Fruit fly (Drosophila melanogaster) whole organism, embryonic: ENCODE results near the gene Nlg4.

Source experiments
- Aef1 ChIP-seq: fragments of 200-800 bp; sonication (Bioruptor generic); IDR thresholded peaks from 3 replicates; pipeline ENCODE4 v1.3.6; 2022; ENCODE audit warnings: missing biosample characterization, missing genetic modification characterization
- CG10654 ChIP-seq: fragments of 200-800 bp; sonication (Bioruptor generic); optimal IDR thresholded peaks from 2 replicates; lab custom pipeline; 2016; ENCODE audit warnings: missing biosample characterization, missing genetic modification characterization
- CG10959 ChIP-seq: fragments of 200-800 bp; sonication (Bioruptor generic); IDR thresholded peaks from 2 replicates; pipeline ENCODE4 v1.3.6; 2022; ENCODE audit warnings: missing biosample characterization, missing genetic modification characterization
- CG12104 ChIP-seq: fragments of 200-800 bp; sonication (Bioruptor generic); optimal IDR thresholded peaks from 3 replicates; lab custom pipeline; 2016; ENCODE audit warnings: missing biosample characterization, missing genetic modification characterization
- CG12236 ChIP-seq: fragments of 200-800 bp; sonication (Bioruptor generic); optimal IDR thresholded peaks from 2 replicates; lab custom pipeline; 2016; ENCODE audit warnings: missing biosample characterization, missing genetic modification characterization
- CG1233 ChIP-seq: fragments of 200-800 bp; sonication (Bioruptor generic); optimal IDR thresholded peaks from 4 replicates; lab custom pipeline; 2018; ENCODE audit warnings: missing biosample characterization, mild to moderate bottlenecking, missing genetic modification characterization
- CG15269 ChIP-seq: fragments of 200-800 bp; sonication (Bioruptor generic); optimal IDR thresholded peaks from 2 replicates; lab custom pipeline; 2018; ENCODE audit warnings: missing biosample characterization, mild to moderate bottlenecking, missing genetic modification characterization, moderate library complexity
- CG15514 ChIP-seq: fragments of 200-800 bp; sonication (Bioruptor generic); optimal IDR thresholded peaks from 3 replicates; lab custom pipeline; 2017; ENCODE audit warnings: missing biosample characterization, missing genetic modification characterization, mild to moderate bottlenecking, moderate library complexity, missing genetic modification reagents
- CG17361 ChIP-seq: fragments of 200-800 bp; sonication (Bioruptor generic); IDR thresholded peaks from 3 replicates; pipeline ENCODE4 v1.3.6; 2022; ENCODE audit warnings: missing biosample characterization, missing genetic modification characterization
- CG17912 ChIP-seq: fragments of 200-800 bp; sonication (Bioruptor generic); optimal IDR thresholded peaks from 2 replicates; lab custom pipeline; 2018; ENCODE audit warnings: missing biosample characterization, mild to moderate bottlenecking, missing genetic modification characterization
- CG1832 ChIP-seq: fragments of 200-800 bp; sonication (Bioruptor generic); optimal IDR thresholded peaks from 2 replicates; lab custom pipeline; 2017; ENCODE audit warnings: missing biosample characterization, mild to moderate bottlenecking, missing genetic modification characterization, inconsistent platforms
- CG2120 ChIP-seq: fragments of 200-800 bp; sonication (Bioruptor generic); optimal IDR thresholded peaks from 3 replicates; lab custom pipeline; 2016; ENCODE audit warnings: missing biosample characterization, missing genetic modification characterization
- CG3163 ChIP-seq: fragments of 200-800 bp; sonication (Bioruptor generic); optimal IDR thresholded peaks from 3 replicates; lab custom pipeline; 2016; ENCODE audit warnings: missing biosample characterization, missing genetic modification characterization
- CG34376 ChIP-seq: fragments of 200-800 bp; sonication (Bioruptor generic); optimal IDR thresholded peaks from 2 replicates; lab custom pipeline; 2018; ENCODE audit warnings: missing biosample characterization, mild to moderate bottlenecking, missing genetic modification characterization
- CG43689 ChIP-seq: fragments of 200-800 bp; sonication (Bioruptor generic); IDR thresholded peaks from 2 replicates; pipeline ENCODE4 v1.3.6; 2022; ENCODE audit warnings: missing biosample characterization, missing genetic modification characterization
- CG6683 ChIP-seq: fragments of 200-800 bp; sonication (Bioruptor generic); optimal IDR thresholded peaks from 2 replicates; lab custom pipeline; 2017; ENCODE audit warnings: missing biosample characterization, mild to moderate bottlenecking, missing genetic modification characterization, missing genetic modification reagents
- CG6689 ChIP-seq: fragments of 200-800 bp; sonication (Bioruptor generic); IDR thresholded peaks from 2 replicates; pipeline ENCODE4 v1.3.6; 2022; ENCODE audit warnings: missing biosample characterization, missing genetic modification characterization
- CG7839 ChIP-seq: fragments of 200-800 bp; sonication (Bioruptor generic); optimal IDR thresholded peaks from 3 replicates; lab custom pipeline; 2018; ENCODE audit warnings: missing biosample characterization, mild to moderate bottlenecking, missing genetic modification characterization, moderate library complexity
- CHES-1-like ChIP-seq: fragments of 200-800 bp; sonication (Bioruptor generic); optimal IDR thresholded peaks from 2 replicates; lab custom pipeline; 2016; ENCODE audit warnings: missing biosample characterization, missing genetic modification characterization
- CrebB ChIP-seq: fragments of 200-800 bp; sonication (Bioruptor generic); optimal IDR thresholded peaks from 3 replicates; lab custom pipeline; 2018; ENCODE audit warnings: missing biosample characterization, mild to moderate bottlenecking, missing genetic modification characterization
- ERR ChIP-seq: fragments of 200-800 bp; sonication (Bioruptor generic); optimal IDR thresholded peaks from 2 replicates; lab custom pipeline; 2016; ENCODE audit warnings: missing biosample characterization, missing genetic modification characterization
- Fer2 ChIP-seq: fragments of 200-800 bp; sonication (Bioruptor generic); optimal IDR thresholded peaks from 2 replicates; lab custom pipeline; 2018; ENCODE audit warnings: missing biosample characterization, mild to moderate bottlenecking, missing genetic modification characterization, moderate library complexity
- Gug ChIP-seq: fragments of 200-800 bp; sonication (Bioruptor generic); IDR thresholded peaks from 4 replicates; pipeline ENCODE4 v1.3.6; 2022; ENCODE audit warnings: missing biosample characterization, missing genetic modification characterization
- Hmr ChIP-seq: fragments of 200-800 bp; sonication (Bioruptor generic); optimal IDR thresholded peaks from 3 replicates; lab custom pipeline; 2017; ENCODE audit warnings: mild to moderate bottlenecking, missing biosample characterization, missing genetic modification reagents, missing genetic modification characterization
- Lhr ChIP-seq: fragments of 200-800 bp; sonication (Bioruptor generic); optimal IDR thresholded peaks from 3 replicates; lab custom pipeline; 2017; ENCODE audit warnings: mild to moderate bottlenecking, missing biosample characterization, missing genetic modification reagents, missing genetic modification characterization
- Neu2 ChIP-seq: fragments of 200-800 bp; sonication (Bioruptor generic); optimal IDR thresholded peaks from 3 replicates; lab custom pipeline; 2016; ENCODE audit warnings: missing biosample characterization, missing genetic modification characterization, borderline replicate concordance
- Opbp ChIP-seq: fragments of 200-800 bp; sonication (Bioruptor generic); IDR thresholded peaks from 3 replicates; pipeline ENCODE4 v1.3.6; 2022; ENCODE audit warnings: missing biosample characterization, missing genetic modification characterization; ENCODE audit not compliant: partially characterized antibody
- Spps ChIP-seq: fragments of 200-800 bp; sonication (Bioruptor generic); optimal IDR thresholded peaks from 2 replicates; lab custom pipeline; 2018; ENCODE audit warnings: missing biosample characterization, mild to moderate bottlenecking, missing genetic modification characterization
- Sry-β ChIP-seq: fragments of 200-800 bp; sonication (Bioruptor generic); optimal IDR thresholded peaks from 2 replicates; lab custom pipeline; 2018; ENCODE audit warnings: missing biosample characterization, mild to moderate bottlenecking, missing genetic modification characterization, moderate library complexity
- Ssrp ChIP-seq: fragments of 200-800 bp; sonication (Bioruptor generic); optimal IDR thresholded peaks from 2 replicates; lab custom pipeline; 2018; ENCODE audit warnings: missing biosample characterization, mild to moderate bottlenecking, missing genetic modification characterization, moderate library complexity
- Xrp1 ChIP-seq: fragments of 200-800 bp; sonication (Bioruptor generic); IDR thresholded peaks from 2 replicates; pipeline ENCODE4 v1.3.6; 2022; ENCODE audit warnings: missing biosample characterization, missing genetic modification characterization
- YL-1 ChIP-seq: fragments of 200-800 bp; sonication (Bioruptor generic); optimal IDR thresholded peaks from 3 replicates; lab custom pipeline; 2017; ENCODE audit warnings: missing biosample characterization, mild to moderate bottlenecking, missing genetic modification characterization
- al ChIP-seq: fragments of 200-800 bp; sonication (Bioruptor generic); IDR thresholded peaks from 2 replicates; pipeline ENCODE4 v1.3.6; 2022; ENCODE audit warnings: missing biosample characterization, missing genetic modification characterization
- bab2 ChIP-seq: fragments of 200-800 bp; sonication (Bioruptor generic); optimal IDR thresholded peaks from 2 replicates; lab custom pipeline; 2016; ENCODE audit warnings: missing biosample characterization, missing genetic modification characterization
- bsh ChIP-seq, 2 experiments: fragments of 200-800 bp; sonication (Bioruptor generic); optimal IDR thresholded peaks; 2 replicates each; lab custom pipeline; 2017 to 2018; ENCODE audit warnings: mild to moderate bottlenecking in 2 of 2, missing biosample characterization in 2 of 2, missing genetic modification characterization in 2 of 2, moderate library complexity in 1 of 2
- chif ChIP-seq, 2 experiments: fragments of 200-800 bp; sonication (Bioruptor generic); optimal IDR thresholded peaks; 3 replicates each; lab custom pipeline; 2016; ENCODE audit warnings: missing biosample characterization in 2 of 2, missing genetic modification characterization in 2 of 2
- chn ChIP-seq: fragments of 200-800 bp; sonication (Bioruptor generic); optimal IDR thresholded peaks from 2 replicates; lab custom pipeline; 2016; ENCODE audit warnings: missing biosample characterization, missing genetic modification characterization
- disco-r ChIP-seq: fragments of 200-800 bp; sonication (Bioruptor generic); optimal IDR thresholded peaks from 2 replicates; lab custom pipeline; 2016; ENCODE audit warnings: missing biosample characterization, missing genetic modification characterization
- fd3F ChIP-seq: fragments of 200-800 bp; sonication (Bioruptor generic); optimal IDR thresholded peaks from 2 replicates; lab custom pipeline; 2018; ENCODE audit warnings: missing biosample characterization, mild to moderate bottlenecking, missing genetic modification characterization, moderate library complexity
- fu2 ChIP-seq: fragments of 200-800 bp; sonication (Bioruptor generic); optimal IDR thresholded peaks from 2 replicates; lab custom pipeline; 2016; ENCODE audit warnings: missing biosample characterization, missing genetic modification characterization
- gce ChIP-seq: fragments of 200-800 bp; sonication (Bioruptor generic); IDR thresholded peaks from 3 replicates; pipeline ENCODE4 v1.3.6; 2022; ENCODE audit warnings: missing biosample characterization, missing genetic modification characterization
- gcm ChIP-seq: fragments of 200-800 bp; sonication (Bioruptor generic); optimal IDR thresholded peaks from 2 replicates; lab custom pipeline; 2019; ENCODE audit warnings: missing biosample characterization, mild to moderate bottlenecking, missing genetic modification characterization, moderate library complexity
- gcm2 ChIP-seq: fragments of 200-800 bp; sonication (Bioruptor generic); optimal IDR thresholded peaks from 2 replicates; lab custom pipeline; 2016; ENCODE audit warnings: missing biosample characterization, missing genetic modification characterization
- gt ChIP-seq: fragments of 200-800 bp; sonication (Bioruptor generic); IDR thresholded peaks from 2 replicates; pipeline ENCODE4 v1.3.6; 2022; ENCODE audit warnings: missing biosample characterization, missing genetic modification characterization
- her ChIP-seq: fragments of 200-800 bp; sonication (Bioruptor generic); optimal IDR thresholded peaks from 2 replicates; lab custom pipeline; 2016; ENCODE audit warnings: missing biosample characterization, missing genetic modification characterization
- pfk ChIP-seq: fragments of 200-800 bp; sonication (Bioruptor generic); optimal IDR thresholded peaks from 2 replicates; lab custom pipeline; 2018; ENCODE audit warnings: missing biosample characterization, mild to moderate bottlenecking, missing genetic modification characterization, moderate library complexity
- seq ChIP-seq: fragments of 200-800 bp; sonication (Bioruptor generic); IDR thresholded peaks from 2 replicates; pipeline ENCODE4 v1.3.6; 2022; ENCODE audit warnings: missing biosample characterization, missing genetic modification characterization
- slp2 ChIP-seq: fragments of 200-800 bp; sonication (Bioruptor generic); optimal IDR thresholded peaks from 2 replicates; lab custom pipeline; 2016; ENCODE audit warnings: missing biosample characterization, missing genetic modification characterization
- sug ChIP-seq: fragments of 200-800 bp; optimal IDR thresholded peaks from 2 replicates; lab custom pipeline; 2019; ENCODE audit warnings: missing biosample characterization, mild to moderate bottlenecking, missing genetic modification characterization, moderate library complexity
- tio ChIP-seq: fragments of 200-800 bp; sonication (Bioruptor generic); optimal IDR thresholded peaks from 2 replicates; lab custom pipeline; 2017; ENCODE audit warnings: missing biosample characterization, missing genetic modification characterization, inconsistent platforms

Gene Nlg4

DNA sequence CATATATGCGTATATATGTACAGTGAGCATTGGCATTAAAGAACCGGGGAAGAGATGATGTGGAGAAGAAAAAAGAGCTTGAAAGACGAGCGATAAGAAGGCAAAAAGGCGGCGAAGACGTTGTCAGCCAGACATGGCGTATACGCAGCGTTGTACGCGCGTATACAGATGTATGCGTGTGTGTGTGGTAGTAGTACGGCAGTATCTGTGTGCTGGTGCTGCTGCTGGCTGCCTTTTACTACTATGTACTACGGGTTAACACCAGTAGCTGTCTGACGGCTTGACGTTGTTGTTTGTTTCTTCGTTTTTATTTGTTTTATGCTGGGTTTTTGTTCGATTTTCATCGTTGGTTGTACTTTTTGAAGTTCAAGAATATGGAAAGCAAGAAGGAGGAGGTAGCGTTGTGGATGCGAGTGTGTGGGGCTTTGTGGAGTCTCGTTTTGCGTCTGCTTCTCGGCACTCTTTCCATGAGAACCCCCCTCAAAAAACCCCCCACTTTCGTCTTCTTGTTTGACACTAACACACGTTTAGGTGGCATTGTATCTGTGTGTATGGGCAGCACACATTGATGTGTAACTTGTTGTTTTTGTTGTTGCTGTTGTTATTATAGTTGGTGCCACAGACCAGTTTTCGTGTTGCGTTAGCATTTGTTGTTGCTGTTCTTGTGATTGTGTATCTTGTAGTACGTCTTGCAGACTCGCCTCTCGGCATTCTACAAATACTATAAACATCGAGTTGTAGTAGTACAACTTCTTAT lies 52.7 kb downstream of the Nlg4 start (continued):
- peak; percentile 27 for TF ChIP-seq CG15514 (GFP tag; lab: Kevin White, UChicago)
- no peak for TF ChIP-seq gt (GFP tag; lab: Robert Waterston, UW)
- TF ChIP-seq CG1832 (GFP tag; lab: Kevin White, UChicago), result no peak
- TF ChIP-seq YL-1 (GFP tag; lab: Kevin White, UChicago), result no peak
- TF ChIP-seq CG17361 (GFP tag; lab: Robert Waterston, UW), result no peak
- no peak for TF ChIP-seq CG6689 (GFP tag; lab: Robert Waterston, UW)
- TF ChIP-seq Fer2 (tag; lab: Kevin White, UChicago), result no peak
- no peak for TF ChIP-seq gce (GFP tag; lab: Robert Waterston, UW)
- TF ChIP-seq slp2, result no peak
- TF ChIP-seq CG34376, result peak; percentile 10
- TF ChIP-seq tio (GFP tag; lab: Kevin White, UChicago), result no peak
- peak in 1 of 2 experiments; percentile 54 for TF ChIP-seq bsh (GFP tag; optimal IDR thresholded peaks at IDR 0.05; lab: Kevin White, UChicago)
- peak; percentile 12 for TF ChIP-seq sug (tag; lab: Kevin White, UChicago)
- no peak for TF ChIP-seq pfk
- TF ChIP-seq Xrp1, result no peak
- TF ChIP-seq Spps (tag; lab: Kevin White, UChicago), result no peak
- no peak for TF ChIP-seq CG2120
- peak; percentile 20 for TF ChIP-seq CG15269 (tag; lab: Kevin White, UChicago)
- TF ChIP-seq Opbp (GFP tag; lab: Robert Waterston, UW), result no peak
- TF ChIP-seq Neu2, result no peak
- TF ChIP-seq CrebB (tag; lab: Kevin White, UChicago), result no peak
- peak; percentile 24 for TF ChIP-seq Hmr (GFP tag; lab: Kevin White, UChicago)
- no peak for TF ChIP-seq Gug (GFP tag; lab: Robert Waterston, UW)
- TF ChIP-seq fu2, result no peak
- TF ChIP-seq chif (GFP tag; optimal IDR thresholded peaks at IDR 0.05; lab: Kevin White, UChicago), result no peak
- TF ChIP-seq her (GFP tag; lab: Kevin White, UChicago), result peak; percentile 26
- no peak for TF ChIP-seq CG7839 (tag; lab: Kevin White, UChicago)
- no peak for TF ChIP-seq gcm2 (GFP tag; lab: Kevin White, UChicago)
- TF ChIP-seq CG10654 (GFP tag; lab: Kevin White, UChicago), result no peak
- no peak for TF ChIP-seq CG43689 (GFP tag; lab: Robert Waterston, UW)
- no peak for TF ChIP-seq Sry-β (GFP tag; lab: Kevin White, UChicago)
- TF ChIP-seq chn (GFP tag; lab: Kevin White, UChicago), result no peak
- no peak for TF ChIP-seq Ssrp
- no peak for TF ChIP-seq Lhr (GFP tag; lab: Kevin White, UChicago)
- no peak for TF ChIP-seq CG12104
- TF ChIP-seq CG10959, result no peak
- no peak for TF ChIP-seq fd3F (GFP tag; lab: Kevin White, UChicago)
- peak; percentile 22 for TF ChIP-seq gcm (GFP tag; lab: Kevin White, UChicago)
- no peak for TF ChIP-seq bab2 (GFP tag; lab: Kevin White, UChicago)
- no peak for TF ChIP-seq ERR
- TF ChIP-seq al (GFP tag; lab: Robert Waterston, UW), result 0 out of 2 replicates have a peak, but pooled peaks have one; percentile 8
- no peak for TF ChIP-seq disco-r (GFP tag; lab: Kevin White, UChicago)
- TF ChIP-seq CG6683 (GFP tag; lab: Kevin White, UChicago), result no peak
- TF ChIP-seq CG17912 (GFP tag; lab: Kevin White, UChicago), result no peak
- no peak for TF ChIP-seq CHES-1-like
- peak; percentile 30 for TF ChIP-seq CG3163 (GFP tag; lab: Kevin White, UChicago)
- peak; percentile 49; the same call in 2 of the 3 replicates for TF ChIP-seq Aef1 (GFP tag; lab: Robert Waterston, UW)
- TF ChIP-seq CG1233 (GFP tag; lab: Kevin White, UChicago), result no peak
- TF ChIP-seq CG12236, result no peak
- TF ChIP-seq seq (GFP tag; lab: Robert Waterston, UW), result no peak
